Worm (Caenorhabditis elegans) whole organism, L1 larva: ENCODE measurements around the gene gpa-8.
A peak's percentile ranks its signal among the peaks of the same experiment; 100 is the strongest.

ENCODE experiments used
- C04F5.9 ChIP-seq: sonication (generic microtip); optimal IDR thresholded peaks from 2 replicates; lab custom pipeline; 2016; ENCODE audit warnings: missing genetic modification characterization, missing compliant biosample characterization
- F16B12.6 ChIP-seq: fragments of 150-350 bp; optimal IDR thresholded peaks from 2 replicates; lab custom pipeline; 2014; ENCODE audit warnings: missing biosample characterization, missing genetic modification characterization
- aha-1 ChIP-seq: fragments of 150-350 bp; optimal IDR thresholded peaks from 2 replicates; lab custom pipeline; 2014; ENCODE audit warnings: missing biosample characterization, missing genetic modification characterization
- aly-2 ChIP-seq: fragments of 150-350 bp; optimal IDR thresholded peaks from 2 replicates; lab custom pipeline; 2014; ENCODE audit warnings: missing biosample characterization, missing genetic modification characterization
- ama-1 ChIP-seq: fragments of 150-350 bp; optimal IDR thresholded peaks from 2 replicates; lab custom pipeline; 2014
- blmp-1 ChIP-seq: fragments of 150-350 bp; optimal IDR thresholded peaks from 2 replicates; lab custom pipeline; 2014; ENCODE audit warnings: missing biosample characterization, missing genetic modification characterization
- ceh-82 ChIP-seq, 3 experiments: fragments of 150-350 bp in 1 of 3; sonication (generic microtip) in 2 of 3; optimal IDR thresholded peaks; 2 replicates each; lab custom pipeline; 2014 to 2017; ENCODE audit warnings: missing biosample characterization in 3 of 3, missing genetic modification characterization in 3 of 3
- ces-1 ChIP-seq: fragments of 150-350 bp; optimal IDR thresholded peaks from 2 replicates; lab custom pipeline; 2014; ENCODE audit warnings: missing biosample characterization, missing genetic modification reagents, missing genetic modification characterization
- dpl-1 ChIP-seq, 3 experiments: fragments of 150-350 bp in 2 of 3; sonication (generic microtip) in 1 of 3; optimal IDR thresholded peaks; 2 replicates each; lab custom pipeline; 2014 to 2017; ENCODE audit warnings: missing biosample characterization in 3 of 3, missing genetic modification characterization in 3 of 3, missing genetic modification reagents in 3 of 3
- efl-1 ChIP-seq, 4 experiments: fragments of 150-350 bp; optimal IDR thresholded peaks in 3 of 4; peaks in 1 of 4; 1 replicate in 1 of 4; 2 replicates in 3 of 4; lab custom pipeline; 2014; ENCODE audit warnings: missing biosample characterization in 2 of 4, missing genetic modification characterization in 2 of 4, missing genetic modification reagents in 2 of 4
- efl-3 ChIP-seq: fragments of 200-800 bp; sonication (Bioruptor generic); optimal IDR thresholded peaks from 2 replicates; lab custom pipeline; 2018; ENCODE audit warnings: mild to moderate bottlenecking, missing genetic modification characterization, missing compliant biosample characterization
- egl-13 ChIP-seq: sonication (generic microtip); optimal IDR thresholded peaks from 2 replicates; lab custom pipeline; 2016; ENCODE audit warnings: missing genotype, missing genetic modification reagents, missing genetic modification characterization, missing compliant biosample characterization
- elt-2 ChIP-seq: sonication (generic microtip); optimal IDR thresholded peaks from 2 replicates; lab custom pipeline; 2016; ENCODE audit warnings: missing genetic modification characterization, mild to moderate bottlenecking, inconsistent platforms, missing compliant biosample characterization, missing genetic modification reagents
- elt-3 ChIP-seq, 6 experiments: fragments of 150-350 bp in 1 of 6; sonication (generic microtip); optimal IDR thresholded peaks; 2 replicates each; lab custom pipeline; 2017 to 2018; ENCODE audit warnings: missing biosample characterization in 6 of 6, missing genetic modification characterization in 6 of 6, inconsistent platforms in 1 of 6
- fkh-8 ChIP-seq: sonication (generic microtip); optimal IDR thresholded peaks from 2 replicates; lab custom pipeline; 2016; ENCODE audit warnings: mild to moderate bottlenecking, missing genetic modification characterization, missing compliant biosample characterization
- grh-1 ChIP-seq: fragments of 200-800 bp; sonication (Bioruptor generic); IDR thresholded peaks from 2 replicates; pipeline ENCODE4 v1.3.6; 2022; ENCODE audit warnings: missing genetic modification reagents, missing genetic modification characterization, missing compliant biosample characterization
- irx-1 ChIP-seq: sonication (generic microtip); optimal IDR thresholded peaks from 2 replicates; lab custom pipeline; 2016; ENCODE audit warnings: missing genetic modification characterization, missing compliant biosample characterization
- isw-1 ChIP-seq: fragments of 200-800 bp; sonication (Bioruptor generic); IDR thresholded peaks from 2 replicates; pipeline ENCODE4 v1.3.6; 2022; ENCODE audit warnings: missing genetic modification characterization, missing compliant biosample characterization
- jun-1 ChIP-seq: fragments of 150-350 bp; optimal IDR thresholded peaks from 2 replicates; lab custom pipeline; 2014; ENCODE audit warnings: missing biosample characterization, missing genetic modification reagents, missing genetic modification characterization
- lin-13 ChIP-seq: fragments of 150-350 bp; optimal IDR thresholded peaks from 2 replicates; lab custom pipeline; 2014; ENCODE audit warnings: missing biosample characterization, missing genetic modification reagents, missing genetic modification characterization
- lin-14 ChIP-seq: fragments of 200-800 bp; sonication (Bioruptor generic); optimal IDR thresholded peaks from 2 replicates; lab custom pipeline; 2018; ENCODE audit warnings: mild to moderate bottlenecking, missing genetic modification characterization, moderate library complexity, missing compliant biosample characterization
- lin-35 ChIP-seq, 2 experiments: fragments of 150-350 bp; optimal IDR thresholded peaks; 2 replicates each; lab custom pipeline; 2014; ENCODE audit warnings: missing biosample characterization in 2 of 2, missing genetic modification characterization in 2 of 2, missing genetic modification reagents in 2 of 2
- lir-3 ChIP-seq: sonication (generic microtip); optimal IDR thresholded peaks from 2 replicates; lab custom pipeline; 2016; ENCODE audit warnings: mild to moderate bottlenecking, missing genetic modification characterization, moderate library complexity, missing compliant biosample characterization; ENCODE audit not compliant: poor library complexity
- lsy-2 ChIP-seq, 2 experiments: fragments of 150-350 bp; optimal IDR thresholded peaks; 2 replicates each; lab custom pipeline; 2014; ENCODE audit warnings: missing biosample characterization in 2 of 2, missing genetic modification characterization in 2 of 2
- mab-9 ChIP-seq: fragments of 200-800 bp; sonication (Bioruptor generic); IDR thresholded peaks from 2 replicates; pipeline ENCODE4 v1.3.6; 2022; ENCODE audit warnings: missing genetic modification reagents, missing genetic modification characterization, missing compliant biosample characterization
- mef-2 ChIP-seq: fragments of 150-350 bp; optimal IDR thresholded peaks from 2 replicates; lab custom pipeline; 2014; ENCODE audit warnings: missing biosample characterization, missing genetic modification characterization
- mep-1 ChIP-seq: fragments of 150-350 bp; optimal IDR thresholded peaks from 2 replicates; lab custom pipeline; 2014; ENCODE audit warnings: missing biosample characterization, missing genetic modification characterization
- nhr-12 ChIP-seq: sonication (generic microtip); optimal IDR thresholded peaks from 2 replicates; lab custom pipeline; 2017; ENCODE audit warnings: missing biosample characterization, missing genetic modification characterization
- nhr-76 ChIP-seq: sonication (generic microtip); optimal IDR thresholded peaks from 2 replicates; lab custom pipeline; 2017; ENCODE audit warnings: missing biosample characterization, missing genetic modification characterization
- nhr-90 ChIP-seq: sonication (generic microtip); optimal IDR thresholded peaks from 2 replicates; lab custom pipeline; 2016; ENCODE audit warnings: mild to moderate bottlenecking, missing genetic modification characterization, missing compliant biosample characterization; ENCODE audit not compliant: poor library complexity
- pax-3 ChIP-seq: fragments of 200-800 bp; sonication (Bioruptor generic); optimal IDR thresholded peaks from 2 replicates; lab custom pipeline; 2018; ENCODE audit warnings: mild to moderate bottlenecking, missing genetic modification characterization, moderate library complexity, missing compliant biosample characterization
- pqm-1 ChIP-seq: sonication (generic microtip); optimal IDR thresholded peaks from 3 replicates; lab custom pipeline; 2017; ENCODE audit warnings: missing biosample characterization, missing genetic modification characterization
- rnt-1 ChIP-seq: sonication (generic microtip); optimal IDR thresholded peaks from 2 replicates; lab custom pipeline; 2016; ENCODE audit warnings: mild to moderate bottlenecking, missing genetic modification characterization, moderate library complexity, missing compliant biosample characterization
- sptf-1 ChIP-seq: fragments of 150-350 bp; optimal IDR thresholded peaks from 2 replicates; lab custom pipeline; 2014; ENCODE audit warnings: missing biosample characterization, missing genetic modification characterization
- sup-37 ChIP-seq: fragments of 200-800 bp; sonication (Bioruptor generic); optimal IDR thresholded peaks from 2 replicates; lab custom pipeline; 2018; ENCODE audit warnings: mild to moderate bottlenecking, missing genetic modification characterization, missing compliant biosample characterization
- unc-30 ChIP-seq: sonication (generic microtip); optimal IDR thresholded peaks from 2 replicates; lab custom pipeline; 2017; ENCODE audit warnings: missing biosample characterization, missing genetic modification characterization
- unc-86 ChIP-seq: sonication (generic microtip); optimal IDR thresholded peaks from 2 replicates; lab custom pipeline; 2016; ENCODE audit warnings: missing genetic modification characterization, missing compliant biosample characterization
- zag-1 ChIP-seq: fragments of 150-350 bp; optimal IDR thresholded peaks from 2 replicates; lab custom pipeline; 2014; ENCODE audit warnings: missing biosample characterization, missing genetic modification characterization
- zip-4 ChIP-seq: fragments of 200-800 bp; sonication (Bioruptor generic); optimal IDR thresholded peaks from 2 replicates; lab custom pipeline; 2018; ENCODE audit warnings: mild to moderate bottlenecking, missing genetic modification characterization, moderate library complexity, missing compliant biosample characterization
- ztf-11 ChIP-seq, 2 experiments: sonication (generic microtip); optimal IDR thresholded peaks; 2 replicates each; lab custom pipeline; 2016 to 2017; ENCODE audit warnings: missing genetic modification characterization in 2 of 2, missing biosample characterization in 1 of 2, missing compliant biosample characterization in 1 of 2
- ztf-4 ChIP-seq: fragments of 150-350 bp; optimal IDR thresholded peaks from 2 replicates; lab custom pipeline; 2014; ENCODE audit warnings: missing biosample characterization, missing genetic modification characterization

The gpa-8 gene

ce11 chrV:12649636-12650035, 9.4 kb upstream of the gpa-8 start, which contains the start of gene lin-25 (continued):
- TF ChIP-seq mep-1 (tag; lab: Kevin White, UChicago) (no peak), zip-4 (GFP tag; lab: Kevin White, UChicago) (no peak), efl-3 (GFP tag; lab: Kevin White, UChicago) (no peak), ztf-4 (no peak), nhr-76 (tag; lab: Kevin White, UChicago) (no peak), egl-13 (tag; lab: Kevin White, UChicago) (no peak), jun-1 (tag; lab: Kevin White, UChicago) (no peak), isw-1 (no peak), nhr-12 (tag; lab: Kevin White, UChicago) (no peak), ztf-11 (tag; optimal IDR thresholded peaks at IDR 0.05; lab: Kevin White, UChicago) (no peak)

- TF ChIP-seq efl-1 (optimal IDR thresholded peaks at IDR 0.05; lab: Kevin White, UChicago), result no peak
- TF ChIP-seq efl-1 (GFP tag; optimal IDR thresholded peaks at IDR 0.05 in 1 of 2; lab: Kevin White, UChicago), result peak in 1 of 2 experiments; percentile 32
- no peak for TF ChIP-seq sup-37
Observed at ce11 chrV:12649213-12649612, 8.9 kb upstream of the gpa-8 start, which contains the start of gene gpa-9. Gene gpa-9 (minus strand): TSS chrV:12649313.

- no peak for TF ChIP-seq nhr-90 (tag; lab: Kevin White, UChicago)
- peak; percentile 29 for TF ChIP-seq pax-3 (tag; lab: Kevin White, UChicago)
- TF ChIP-seq aha-1 (tag; lab: Kevin White, UChicago), result no peak
- no peak for TF ChIP-seq lsy-2 (tag; optimal IDR thresholded peaks at IDR 0.05; lab: Kevin White, UChicago)
- TF ChIP-seq efl-1 (optimal IDR thresholded peaks at IDR 0.05; lab: Kevin White, UChicago), result no peak
- TF ChIP-seq efl-1 (GFP tag; optimal IDR thresholded peaks at IDR 0.05 in 1 of 2; lab: Kevin White, UChicago), result no peak
- TF ChIP-seq zag-1, result no peak
- no peak for TF ChIP-seq dpl-1 (GFP tag; optimal IDR thresholded peaks at IDR 0.05; lab: Kevin White, UChicago)
- no peak for TF ChIP-seq nhr-76 (tag; lab: Kevin White, UChicago)
Observed at ce11 chrV:12644500-12644899, 4.2 kb upstream of the gpa-8 start, which contains the start of gene F56H9.8. Gene F56H9.8 (plus strand): TSS chrV:12644800.

- no peak for TF ChIP-seq efl-3 (GFP tag; lab: Kevin White, UChicago)
- no peak for TF ChIP-seq aly-2 (tag; lab: Kevin White, UChicago)
- peak; percentile 19 for TF ChIP-seq rnt-1 (tag; lab: Kevin White, UChicago)
- no peak for TF ChIP-seq ceh-82 (tag; optimal IDR thresholded peaks at IDR 0.05; lab: Kevin White, UChicago)
- no peak for TF ChIP-seq fkh-8 (tag; lab: Kevin White, UChicago)
- peak in 1 of 2 experiments; percentile 10 for TF ChIP-seq lin-35 (GFP tag; optimal IDR thresholded peaks at IDR 0.05; lab: Kevin White, UChicago)
- TF ChIP-seq ztf-4, result no peak
- no peak for TF ChIP-seq mab-9 (GFP tag; lab: Robert Waterston, UW)
- TF ChIP-seq sptf-1 (tag; lab: Kevin White, UChicago), result no peak
- TF ChIP-seq mef-2 (tag; lab: Kevin White, UChicago), result no peak
- no peak for TF ChIP-seq irx-1 (tag; lab: Kevin White, UChicago)
- TF ChIP-seq lin-13 (GFP tag; lab: Kevin White, UChicago), result peak; percentile 3
- peak; percentile 14 for TF ChIP-seq blmp-1 (tag; lab: Kevin White, UChicago)
- no peak for TF ChIP-seq lir-3
- TF ChIP-seq pax-3 (tag; lab: Kevin White, UChicago), result no peak
- TF ChIP-seq C04F5.9 (tag; lab: Kevin White, UChicago), result no peak
- TF ChIP-seq nhr-90 (tag; lab: Kevin White, UChicago), result peak; percentile 30
- TF ChIP-seq lin-14 (GFP tag; lab: Kevin White, UChicago), result peak; percentile 3
- TF ChIP-seq efl-1 (optimal IDR thresholded peaks at IDR 0.05; lab: Kevin White, UChicago), result no peak
- TF ChIP-seq efl-1 (GFP tag; optimal IDR thresholded peaks at IDR 0.05 in 1 of 2; lab: Kevin White, UChicago), result peak in 1 of 2 experiments; percentile 31
- TF ChIP-seq unc-86, result no peak
- no peak for TF ChIP-seq F16B12.6 (tag; lab: Kevin White, UChicago)
- TF ChIP-seq grh-1, result no peak
- peak in 1 of 6 experiments; percentile 3 for TF ChIP-seq elt-3 (tag; optimal IDR thresholded peaks at IDR 0.05; lab: Kevin White, UChicago)
- no peak for TF ChIP-seq ces-1
- no peak for TF ChIP-seq isw-1
- TF ChIP-seq ama-1 (lab: Kevin White, UChicago), result peak; percentile 12
- no peak for TF ChIP-seq unc-30 (tag; lab: Kevin White, UChicago)
- peak; percentile 46 for TF ChIP-seq pqm-1
- peak; percentile 86 for TF ChIP-seq elt-2 (tag; lab: Kevin White, UChicago)
- TF ChIP-seq ztf-11 (tag; optimal IDR thresholded peaks at IDR 0.05; lab: Kevin White, UChicago), result no peak
Observed at ce11 chrV:12637764-12638502, 2.4 kb downstream of the gpa-8 start.
